Fruit fly (Drosophila melanogaster) whole organism, embryonic: ENCODE measurements around the gene Eip63E.

Experiments
- Adf1 ChIP-seq: fragments of 200-800 bp; sonication (Bioruptor generic); IDR thresholded peaks from 2 replicates; pipeline ENCODE4 v1.3.6; 2022; ENCODE audit warnings: missing biosample characterization, missing genetic modification characterization
- Atf3 ChIP-seq: fragments of 200-800 bp; sonication (Bioruptor generic); optimal IDR thresholded peaks from 3 replicates; lab custom pipeline; 2016; ENCODE audit warnings: missing biosample characterization, missing genetic modification characterization
- Bdp1 ChIP-seq: fragments of 200-800 bp; sonication (Bioruptor generic); optimal IDR thresholded peaks from 3 replicates; lab custom pipeline; 2016; ENCODE audit warnings: missing biosample characterization, missing genetic modification characterization
- CG10959 ChIP-seq: fragments of 200-800 bp; sonication (Bioruptor generic); IDR thresholded peaks from 2 replicates; pipeline ENCODE4 v1.3.6; 2022; ENCODE audit warnings: missing biosample characterization, missing genetic modification characterization
- CG11695 ChIP-seq: fragments of 200-800 bp; sonication (Bioruptor generic); IDR thresholded peaks from 3 replicates; pipeline ENCODE4 v1.3.6; 2022; ENCODE audit warnings: missing biosample characterization, missing genetic modification characterization
- CG12942 ChIP-seq: fragments of 200-800 bp; sonication (Bioruptor generic); optimal IDR thresholded peaks from 3 replicates; lab custom pipeline; 2016; ENCODE audit warnings: missing biosample characterization, missing genetic modification characterization
- CG16779 ChIP-seq: fragments of 200-800 bp; sonication (Bioruptor generic); IDR thresholded peaks from 2 replicates; pipeline ENCODE4 v1.3.6; 2022; ENCODE audit warnings: missing biosample characterization, missing genetic modification characterization
- CG17385 ChIP-seq: fragments of 200-800 bp; sonication (Bioruptor generic); optimal IDR thresholded peaks from 3 replicates; lab custom pipeline; 2018; ENCODE audit warnings: missing biosample characterization, mild to moderate bottlenecking, missing genetic modification characterization
- CG17802 ChIP-seq: fragments of 200-800 bp; sonication (Bioruptor generic); optimal IDR thresholded peaks from 2 replicates; lab custom pipeline; 2018; ENCODE audit warnings: missing biosample characterization, mild to moderate bottlenecking, missing genetic modification characterization, moderate library complexity
- CG2202 ChIP-seq: fragments of 200-800 bp; sonication (Bioruptor generic); optimal IDR thresholded peaks from 2 replicates; lab custom pipeline; 2018; ENCODE audit warnings: missing biosample characterization, mild to moderate bottlenecking, missing genetic modification characterization
- CG30403 ChIP-seq: fragments of 200-800 bp; sonication (Bioruptor generic); optimal IDR thresholded peaks from 3 replicates; lab custom pipeline; 2016; ENCODE audit warnings: missing biosample characterization, missing genetic modification characterization
- CG3065 ChIP-seq: fragments of 200-800 bp; sonication (Bioruptor generic); optimal IDR thresholded peaks from 2 replicates; lab custom pipeline; 2016; ENCODE audit warnings: missing biosample characterization, missing genetic modification characterization
- CG31365 ChIP-seq: fragments of 200-800 bp; sonication (Bioruptor generic); optimal IDR thresholded peaks from 2 replicates; lab custom pipeline; 2018; ENCODE audit warnings: missing biosample characterization, mild to moderate bottlenecking, missing genetic modification characterization
- CG3163 ChIP-seq: fragments of 200-800 bp; sonication (Bioruptor generic); optimal IDR thresholded peaks from 3 replicates; lab custom pipeline; 2016; ENCODE audit warnings: missing biosample characterization, missing genetic modification characterization
- CG4404 ChIP-seq: fragments of 200-800 bp; sonication (Bioruptor generic); IDR thresholded peaks from 2 replicates; pipeline ENCODE4 v1.3.6; 2022; ENCODE audit warnings: missing biosample characterization, missing genetic modification characterization
- CG5245 ChIP-seq: fragments of 200-800 bp; sonication (Bioruptor generic); optimal IDR thresholded peaks from 3 replicates; lab custom pipeline; 2016; ENCODE audit warnings: missing biosample characterization, missing genetic modification characterization
- CG7786 ChIP-seq: fragments of 200-800 bp; sonication (Bioruptor generic); optimal IDR thresholded peaks from 2 replicates; lab custom pipeline; 2016; ENCODE audit warnings: missing biosample characterization, missing genetic modification characterization
- CG7839 ChIP-seq: fragments of 200-800 bp; sonication (Bioruptor generic); optimal IDR thresholded peaks from 3 replicates; lab custom pipeline; 2018; ENCODE audit warnings: missing biosample characterization, mild to moderate bottlenecking, missing genetic modification characterization, moderate library complexity
- CG8478 ChIP-seq: fragments of >200 bp; optimal IDR thresholded peaks from 2 replicates; lab custom pipeline; 2018
- Camta ChIP-seq: fragments of 200-800 bp; sonication (Bioruptor generic); optimal IDR thresholded peaks from 2 replicates; lab custom pipeline; 2016; ENCODE audit warnings: missing biosample characterization, missing genetic modification characterization
- Chrac-16 ChIP-seq: fragments of 200-800 bp; sonication (Bioruptor generic); optimal IDR thresholded peaks from 3 replicates; lab custom pipeline; 2016; ENCODE audit warnings: missing biosample characterization, missing genetic modification characterization
- Elba2 ChIP-seq: fragments of 200-800 bp; sonication (Bioruptor generic); optimal IDR thresholded peaks from 3 replicates; lab custom pipeline; 2016; ENCODE audit warnings: missing biosample characterization, missing genetic modification characterization
- Ets97D ChIP-seq: fragments of 200-800 bp; sonication (Bioruptor generic); optimal IDR thresholded peaks from 3 replicates; lab custom pipeline; 2016; ENCODE audit warnings: missing biosample characterization, missing genetic modification characterization
- HLH54F ChIP-seq: fragments of 200-800 bp; sonication (Bioruptor generic); optimal IDR thresholded peaks from 3 replicates; lab custom pipeline; 2016; ENCODE audit warnings: missing biosample characterization, missing genetic modification characterization
- Hr3 ChIP-seq: fragments of 200-800 bp; sonication (Bioruptor generic); optimal IDR thresholded peaks from 3 replicates; lab custom pipeline; 2016; ENCODE audit warnings: missing biosample characterization, missing genetic modification characterization
- MBD-R2 ChIP-seq: fragments of 200-800 bp; sonication (Bioruptor generic); IDR thresholded peaks from 2 replicates; pipeline ENCODE4 v1.3.6; 2022; ENCODE audit warnings: missing biosample characterization, missing genetic modification characterization
- Nf-YC ChIP-seq: fragments of 200-800 bp; optimal IDR thresholded peaks from 3 replicates; lab custom pipeline; 2019; ENCODE audit warnings: missing biosample characterization, mild to moderate bottlenecking, missing genetic modification characterization, moderate library complexity
- Opbp ChIP-seq: fragments of 200-800 bp; sonication (Bioruptor generic); IDR thresholded peaks from 3 replicates; pipeline ENCODE4 v1.3.6; 2022; ENCODE audit warnings: missing biosample characterization, missing genetic modification characterization; ENCODE audit not compliant: partially characterized antibody
- Sry-β ChIP-seq: fragments of 200-800 bp; sonication (Bioruptor generic); optimal IDR thresholded peaks from 2 replicates; lab custom pipeline; 2018; ENCODE audit warnings: missing biosample characterization, mild to moderate bottlenecking, missing genetic modification characterization, moderate library complexity
- ab ChIP-seq: fragments of 200-800 bp; sonication (Bioruptor generic); optimal IDR thresholded peaks from 2 replicates; lab custom pipeline; 2016; ENCODE audit warnings: missing biosample characterization, missing genetic modification characterization
- al ChIP-seq: fragments of 200-800 bp; sonication (Bioruptor generic); IDR thresholded peaks from 2 replicates; pipeline ENCODE4 v1.3.6; 2022; ENCODE audit warnings: missing biosample characterization, missing genetic modification characterization
- da ChIP-seq: fragments of 200-800 bp; sonication (Bioruptor generic); optimal IDR thresholded peaks from 2 replicates; lab custom pipeline; 2016; ENCODE audit warnings: missing biosample characterization, missing genetic modification characterization
- dati ChIP-seq: fragments of 200-800 bp; sonication (Bioruptor generic); IDR thresholded peaks from 2 replicates; pipeline ENCODE4 v1.3.6; 2022; ENCODE audit warnings: missing biosample characterization, missing genetic modification characterization
- dmrt11E ChIP-seq: fragments of 200-800 bp; sonication (Bioruptor generic); optimal IDR thresholded peaks from 3 replicates; lab custom pipeline; 2018; ENCODE audit warnings: missing biosample characterization, mild to moderate bottlenecking, missing genetic modification characterization, moderate library complexity
- dmrt99B ChIP-seq: fragments of 200-800 bp; sonication (Bioruptor generic); optimal IDR thresholded peaks from 2 replicates; lab custom pipeline; 2018; ENCODE audit warnings: missing biosample characterization, mild to moderate bottlenecking, missing genetic modification characterization, moderate library complexity
- dysf ChIP-seq: fragments of 200-800 bp; sonication (Bioruptor generic); IDR thresholded peaks from 3 replicates; pipeline ENCODE4 v1.3.6; 2022; ENCODE audit warnings: missing biosample characterization, missing genetic modification characterization
- ind ChIP-seq: fragments of 200-800 bp; sonication (Bioruptor generic); optimal IDR thresholded peaks from 3 replicates; lab custom pipeline; 2016; ENCODE audit warnings: missing biosample characterization, missing genetic modification characterization
- kni ChIP-seq: fragments of 200-800 bp; sonication (Bioruptor generic); optimal IDR thresholded peaks from 3 replicates; lab custom pipeline; 2017; ENCODE audit warnings: mild to moderate bottlenecking, missing biosample characterization, missing genetic modification reagents, missing genetic modification characterization
- lab ChIP-seq: fragments of 200-800 bp; sonication (Bioruptor generic); optimal IDR thresholded peaks from 3 replicates; lab custom pipeline; 2017; ENCODE audit warnings: missing biosample characterization, missing genetic modification characterization, mild to moderate bottlenecking, moderate library complexity, missing genetic modification reagents
- lola ChIP-seq, 3 experiments: fragments of >200 bp in 2 of 3; fragments of 200-800 bp in 1 of 3; sonication (Bioruptor generic) in 1 of 3; optimal IDR thresholded peaks; 2 replicates each; lab custom pipeline; 2017 to 2019; ENCODE audit warnings: missing biosample characterization in 3 of 3, missing genetic modification characterization in 3 of 3, mild to moderate bottlenecking in 1 of 3, moderate library complexity in 1 of 3
- nerfin-2 ChIP-seq: fragments of 200-800 bp; sonication (Bioruptor generic); IDR thresholded peaks from 2 replicates; pipeline ENCODE4 v1.3.6; 2022; ENCODE audit warnings: missing biosample characterization, missing genetic modification characterization; ENCODE audit not compliant: partially characterized antibody
- nmo ChIP-seq: fragments of 200-800 bp; sonication (Bioruptor generic); optimal IDR thresholded peaks from 2 replicates; lab custom pipeline; 2018; ENCODE audit warnings: missing biosample characterization, mild to moderate bottlenecking, missing genetic modification characterization, moderate library complexity
- org-1 ChIP-seq: fragments of 200-800 bp; sonication (Bioruptor generic); optimal IDR thresholded peaks from 2 replicates; lab custom pipeline; 2017; ENCODE audit warnings: missing biosample characterization, missing genetic modification characterization
- pros ChIP-seq: fragments of 200-800 bp; sonication (Bioruptor generic); optimal IDR thresholded peaks from 3 replicates; lab custom pipeline; 2019; ENCODE audit warnings: missing biosample characterization, mild to moderate bottlenecking, missing genetic modification characterization, moderate library complexity
- sim ChIP-seq: fragments of 200-800 bp; sonication (Bioruptor generic); IDR thresholded peaks from 2 replicates; pipeline ENCODE4 v1.3.6; 2022; ENCODE audit warnings: missing biosample characterization, missing genetic modification characterization
- slou ChIP-seq: fragments of 200-800 bp; sonication (Bioruptor generic); optimal IDR thresholded peaks from 3 replicates; lab custom pipeline; 2016; ENCODE audit warnings: missing biosample characterization, missing genetic modification characterization
- slp2 ChIP-seq: fragments of 200-800 bp; sonication (Bioruptor generic); optimal IDR thresholded peaks from 2 replicates; lab custom pipeline; 2016; ENCODE audit warnings: missing biosample characterization, missing genetic modification characterization
- unc-4 ChIP-seq: fragments of 200-800 bp; sonication (Bioruptor generic); IDR thresholded peaks from 2 replicates; pipeline ENCODE4 v1.3.6; 2022; ENCODE audit warnings: missing biosample characterization, missing genetic modification characterization; ENCODE audit not compliant: partially characterized antibody
- vfl ChIP-seq: fragments of 200-800 bp; sonication (Bioruptor generic); optimal IDR thresholded peaks from 2 replicates; lab custom pipeline; 2016; ENCODE audit warnings: missing biosample characterization, missing genetic modification characterization
- z ChIP-seq: fragments of 200-800 bp; sonication (Bioruptor generic); IDR thresholded peaks from 3 replicates; pipeline ENCODE4 v1.3.6; 2022; ENCODE audit warnings: missing biosample characterization, missing genetic modification characterization

The Eip63E gene

dm6 chr3L:3638587-3639312 is 123.2 kb downstream of the Eip63E start (continued):
- no peak for TF ChIP-seq da
- TF ChIP-seq CG17802 (tag; lab: Kevin White, UChicago), result peak; percentile 51
- TF ChIP-seq CG12942 (GFP tag; lab: Kevin White, UChicago), result peak; percentile 40
- no peak for TF ChIP-seq MBD-R2 (GFP tag; lab: Robert Waterston, UW)
- peak; percentile 43; the same call in 1 of the 2 replicates for TF ChIP-seq dati (GFP tag; lab: Robert Waterston, UW)
- peak; percentile 68 for TF ChIP-seq CG10959
- peak; percentile 60; the same call in 1 of the 2 replicates for TF ChIP-seq CG4404 (GFP tag; lab: Robert Waterston, UW)
- 0 out of 3 replicates have a peak, but pooled peaks have one; percentile 56 for TF ChIP-seq CG11695 (GFP tag; lab: Robert Waterston, UW)
- peak; percentile 70 for TF ChIP-seq sim (GFP tag; lab: Robert Waterston, UW)
- TF ChIP-seq Opbp (GFP tag; lab: Robert Waterston, UW), result no peak
- TF ChIP-seq z, result peak; percentile 69; the same call in 1 of the 3 replicates
- 0 out of 2 replicates have a peak, but pooled peaks have one; percentile 21 for TF ChIP-seq al (GFP tag; lab: Robert Waterston, UW)
- TF ChIP-seq kni (GFP tag; lab: Kevin White, UChicago), result peak; percentile 62
- TF ChIP-seq CG17385 (GFP tag; lab: Kevin White, UChicago), result peak; percentile 63
- TF ChIP-seq CG31365 (tag; lab: Kevin White, UChicago), result no peak
- TF ChIP-seq Camta, result peak; percentile 77
- no peak for TF ChIP-seq Sry-β (GFP tag; lab: Kevin White, UChicago)
- peak; percentile 90 for TF ChIP-seq nmo (GFP tag; lab: Kevin White, UChicago)
- TF ChIP-seq ab, result peak; percentile 4
- peak; percentile 61; the same call in 2 of the 3 replicates for TF ChIP-seq dysf (GFP tag; lab: Robert Waterston, UW)
- TF ChIP-seq CG30403 (GFP tag; lab: Kevin White, UChicago), result peak; percentile 81
- TF ChIP-seq slp2 (GFP tag; lab: Kevin White, UChicago), result peak; percentile 38
- TF ChIP-seq nerfin-2 (GFP tag; lab: Robert Waterston, UW), result no peak
- TF ChIP-seq Adf1 (GFP tag; lab: Robert Waterston, UW), result no peak
- TF ChIP-seq dmrt11E, result peak; percentile 97
- TF ChIP-seq Elba2 (GFP tag; lab: Kevin White, UChicago), result no peak
- no peak for TF ChIP-seq lab (GFP tag; lab: Kevin White, UChicago)
- TF ChIP-seq Nf-YC (tag; lab: Kevin White, UChicago), result no peak
- TF ChIP-seq org-1, result peak; percentile 62
- TF ChIP-seq Hr3 (GFP tag; lab: Kevin White, UChicago), result peak; percentile 75
- TF ChIP-seq slou (GFP tag; lab: Kevin White, UChicago), result peak; percentile 39
- peak; percentile 38 for TF ChIP-seq CG5245 (GFP tag; lab: Kevin White, UChicago)
- no peak for TF ChIP-seq CG16779 (GFP tag; lab: Robert Waterston, UW)
- TF ChIP-seq Ets97D (GFP tag; lab: Kevin White, UChicago), result peak; percentile 6
- TF ChIP-seq unc-4, result no peak
- TF ChIP-seq pros (GFP tag; lab: Kevin White, UChicago), result no peak
- peak in 1 of 3 experiments; percentile 93 for TF ChIP-seq lola (GFP tag; optimal IDR thresholded peaks at IDR 0.05; lab: Kevin White, UChicago)
- peak; percentile 89 for TF ChIP-seq dmrt99B (tag; lab: Kevin White, UChicago)
- peak; percentile 62 for TF ChIP-seq Atf3 (GFP tag; lab: Kevin White, UChicago)
- TF ChIP-seq Bdp1 (GFP tag; lab: Kevin White, UChicago), result no peak
- peak; percentile 1 for TF ChIP-seq vfl (GFP tag; lab: Kevin White, UChicago)
- peak; percentile 81 for TF ChIP-seq Chrac-16 (GFP tag; lab: Kevin White, UChicago)
- TF ChIP-seq CG7786 (GFP tag; lab: Kevin White, UChicago), result peak; percentile 37
- TF ChIP-seq HLH54F (GFP tag; lab: Kevin White, UChicago), result peak; percentile 0
- TF ChIP-seq CG3163 (GFP tag; lab: Kevin White, UChicago), result no peak
- peak; percentile 45 for TF ChIP-seq ind
- TF ChIP-seq CG2202 (tag; lab: Kevin White, UChicago), result peak; percentile 82
- TF ChIP-seq CG8478, result no peak
- TF ChIP-seq CG7839 (tag; lab: Kevin White, UChicago), result peak; percentile 83
- peak; percentile 60 for TF ChIP-seq CG3065 (GFP tag; lab: Kevin White, UChicago)
